Fruit fly (Drosophila melanogaster) whole organism, embryonic: ENCODE data around the gene cbt.

Source experiments
- Antp ChIP-seq: fragments of 200-800 bp; sonication (Bioruptor generic); optimal IDR thresholded peaks from 3 replicates; lab custom pipeline; 2016; ENCODE audit warnings: missing biosample characterization, missing genetic modification characterization
- C15 ChIP-seq: fragments of 200-800 bp; sonication (Bioruptor generic); IDR thresholded peaks from 3 replicates; pipeline ENCODE4 v1.3.6; 2022; ENCODE audit warnings: missing biosample characterization, missing genetic modification characterization
- CG10209 ChIP-seq: fragments of 200-800 bp; sonication (Bioruptor generic); optimal IDR thresholded peaks from 3 replicates; lab custom pipeline; 2017; ENCODE audit warnings: missing biosample characterization, mild to moderate bottlenecking, missing genetic modification characterization, missing genetic modification reagents
- CG11093 ChIP-seq: fragments of 200-800 bp; sonication (Bioruptor generic); IDR thresholded peaks from 3 replicates; pipeline ENCODE4 v1.3.6; 2022; ENCODE audit warnings: missing biosample characterization, missing genetic modification characterization
- CG1233 ChIP-seq: fragments of 200-800 bp; sonication (Bioruptor generic); optimal IDR thresholded peaks from 4 replicates; lab custom pipeline; 2018; ENCODE audit warnings: missing biosample characterization, mild to moderate bottlenecking, missing genetic modification characterization
- CG12391 ChIP-seq: fragments of 200-800 bp; sonication (Bioruptor generic); optimal IDR thresholded peaks from 3 replicates; lab custom pipeline; 2018; ENCODE audit warnings: missing biosample characterization, mild to moderate bottlenecking, missing genetic modification characterization, moderate library complexity
- CG12942 ChIP-seq: fragments of 200-800 bp; sonication (Bioruptor generic); optimal IDR thresholded peaks from 3 replicates; lab custom pipeline; 2016; ENCODE audit warnings: missing biosample characterization, missing genetic modification characterization
- CG14710 ChIP-seq: fragments of 200-800 bp; sonication (Bioruptor generic); optimal IDR thresholded peaks from 3 replicates; lab custom pipeline; 2019; ENCODE audit warnings: missing biosample characterization, mild to moderate bottlenecking, missing genetic modification characterization, moderate library complexity
- CG15011 ChIP-seq: fragments of 200-800 bp; sonication (Bioruptor generic); optimal IDR thresholded peaks from 3 replicates; lab custom pipeline; 2018; ENCODE audit warnings: missing biosample characterization, mild to moderate bottlenecking, missing genetic modification characterization
- CG17359 ChIP-seq: fragments of 200-800 bp; sonication (Bioruptor generic); optimal IDR thresholded peaks from 3 replicates; lab custom pipeline; 2018; ENCODE audit warnings: missing biosample characterization, mild to moderate bottlenecking, missing genetic modification characterization, moderate library complexity
- CG17361 ChIP-seq: fragments of 200-800 bp; sonication (Bioruptor generic); IDR thresholded peaks from 3 replicates; pipeline ENCODE4 v1.3.6; 2022; ENCODE audit warnings: missing biosample characterization, missing genetic modification characterization
- CG34224 ChIP-seq: fragments of 200-800 bp; sonication (Bioruptor generic); IDR thresholded peaks from 3 replicates; pipeline ENCODE4 v1.3.6; 2022; ENCODE audit warnings: missing biosample characterization, missing genetic modification characterization; ENCODE audit not compliant: partially characterized antibody
- CG4820 ChIP-seq: fragments of 200-800 bp; sonication (Bioruptor generic); optimal IDR thresholded peaks from 3 replicates; lab custom pipeline; 2016; ENCODE audit warnings: missing biosample characterization, missing genetic modification characterization
- CG5245 ChIP-seq: fragments of 200-800 bp; sonication (Bioruptor generic); optimal IDR thresholded peaks from 3 replicates; lab custom pipeline; 2016; ENCODE audit warnings: missing biosample characterization, missing genetic modification characterization
- CG7357 ChIP-seq: fragments of 200-800 bp; sonication (Bioruptor generic); IDR thresholded peaks from 3 replicates; pipeline ENCODE4 v1.3.6; 2022; ENCODE audit warnings: missing biosample characterization, missing genetic modification characterization
- CG7839 ChIP-seq: fragments of 200-800 bp; sonication (Bioruptor generic); optimal IDR thresholded peaks from 3 replicates; lab custom pipeline; 2018; ENCODE audit warnings: missing biosample characterization, mild to moderate bottlenecking, missing genetic modification characterization, moderate library complexity
- CG9437 ChIP-seq: fragments of 200-800 bp; sonication (Bioruptor generic); optimal IDR thresholded peaks from 2 replicates; lab custom pipeline; 2018; ENCODE audit warnings: missing biosample characterization, mild to moderate bottlenecking, missing genetic modification characterization
- Chrac-16 ChIP-seq: fragments of 200-800 bp; sonication (Bioruptor generic); optimal IDR thresholded peaks from 3 replicates; lab custom pipeline; 2016; ENCODE audit warnings: missing biosample characterization, missing genetic modification characterization
- CrebB ChIP-seq: fragments of 200-800 bp; sonication (Bioruptor generic); optimal IDR thresholded peaks from 3 replicates; lab custom pipeline; 2018; ENCODE audit warnings: missing biosample characterization, mild to moderate bottlenecking, missing genetic modification characterization
- D ChIP-seq, 2 experiments: fragments of 200-800 bp in 1 of 2; fragments of >200 bp in 1 of 2; sonication (Bioruptor generic) in 1 of 2; optimal IDR thresholded peaks; 2 replicates in 1 of 2; 3 replicates in 1 of 2; lab custom pipeline; 2017; ENCODE audit warnings: mild to moderate bottlenecking in 1 of 2, missing biosample characterization in 1 of 2, missing genetic modification characterization in 1 of 2, missing genetic modification reagents in 1 of 2
- D19B ChIP-seq: fragments of 200-800 bp; sonication (Bioruptor generic); optimal IDR thresholded peaks from 2 replicates; lab custom pipeline; 2017; ENCODE audit warnings: missing biosample characterization, mild to moderate bottlenecking, missing genetic modification characterization
- Lhr ChIP-seq: fragments of 200-800 bp; sonication (Bioruptor generic); optimal IDR thresholded peaks from 3 replicates; lab custom pipeline; 2017; ENCODE audit warnings: mild to moderate bottlenecking, missing biosample characterization, missing genetic modification reagents, missing genetic modification characterization
- Max ChIP-seq: fragments of 200-800 bp; sonication (Bioruptor generic); optimal IDR thresholded peaks from 2 replicates; lab custom pipeline; 2016; ENCODE audit warnings: missing biosample characterization, mild to moderate bottlenecking, missing genetic modification characterization
- Myb ChIP-seq: fragments of 200-800 bp; sonication (Bioruptor generic); optimal IDR thresholded peaks from 2 replicates; lab custom pipeline; 2016; ENCODE audit warnings: missing biosample characterization, missing genetic modification characterization
- NC2β ChIP-seq: fragments of 200-800 bp; sonication (Bioruptor generic); optimal IDR thresholded peaks from 2 replicates; lab custom pipeline; 2016; ENCODE audit warnings: missing biosample characterization, missing genetic modification characterization
- Nf-YB ChIP-seq: fragments of 200-800 bp; sonication (Bioruptor generic); optimal IDR thresholded peaks from 3 replicates; lab custom pipeline; 2019; ENCODE audit warnings: missing biosample characterization, mild to moderate bottlenecking, missing genetic modification characterization, moderate library complexity
- NfI ChIP-seq: fragments of 200-800 bp; sonication (Bioruptor generic); optimal IDR thresholded peaks from 3 replicates; lab custom pipeline; 2018; ENCODE audit warnings: missing biosample characterization, mild to moderate bottlenecking, missing genetic modification characterization, moderate library complexity
- Rfx ChIP-seq: fragments of 200-800 bp; sonication (Bioruptor generic); IDR thresholded peaks from 2 replicates; pipeline ENCODE4 v1.3.6; 2022; ENCODE audit warnings: missing biosample characterization, missing genetic modification characterization
- Stat92E ChIP-seq, 3 experiments: fragments of >200 bp in 2 of 3; fragments of 200-800 bp in 1 of 3; sonication (Bioruptor generic) in 1 of 3; optimal IDR thresholded peaks; 2 replicates each; lab custom pipeline; 2017 to 2019; ENCODE audit warnings: missing biosample characterization in 3 of 3, missing genetic modification characterization in 3 of 3, mild to moderate bottlenecking in 1 of 3, moderate library complexity in 1 of 3
- Usf ChIP-seq: fragments of 200-800 bp; sonication (Bioruptor generic); optimal IDR thresholded peaks from 2 replicates; lab custom pipeline; 2017; ENCODE audit warnings: missing genotype, missing biosample characterization, missing genetic modification characterization
- chm ChIP-seq: fragments of 200-800 bp; sonication (Bioruptor generic); IDR thresholded peaks from 2 replicates; pipeline ENCODE4 v1.3.6; 2022; ENCODE audit warnings: missing biosample characterization, missing genetic modification characterization
- dmrt11E ChIP-seq: fragments of 200-800 bp; sonication (Bioruptor generic); optimal IDR thresholded peaks from 3 replicates; lab custom pipeline; 2018; ENCODE audit warnings: missing biosample characterization, mild to moderate bottlenecking, missing genetic modification characterization, moderate library complexity
- dpn ChIP-seq, 2 experiments: fragments of 200-800 bp; sonication (Bioruptor generic); optimal IDR thresholded peaks; 3 replicates each; lab custom pipeline; 2016; ENCODE audit warnings: missing biosample characterization in 2 of 2, missing genetic modification characterization in 2 of 2
- fd96Cb ChIP-seq: fragments of 200-800 bp; sonication (Bioruptor generic); optimal IDR thresholded peaks from 2 replicates; lab custom pipeline; 2018; ENCODE audit warnings: missing biosample characterization, mild to moderate bottlenecking, missing genetic modification characterization, moderate library complexity
- gce ChIP-seq: fragments of 200-800 bp; sonication (Bioruptor generic); IDR thresholded peaks from 3 replicates; pipeline ENCODE4 v1.3.6; 2022; ENCODE audit warnings: missing biosample characterization, missing genetic modification characterization
- grau ChIP-seq: fragments of 200-800 bp; optimal IDR thresholded peaks from 3 replicates; lab custom pipeline; 2019; ENCODE audit warnings: missing biosample characterization, mild to moderate bottlenecking, missing genetic modification characterization, moderate library complexity
- gsb-n ChIP-seq: fragments of 200-800 bp; sonication (Bioruptor generic); optimal IDR thresholded peaks from 3 replicates; lab custom pipeline; 2018; ENCODE audit warnings: missing biosample characterization, mild to moderate bottlenecking, missing genetic modification characterization
- jumu ChIP-seq: fragments of 200-800 bp; sonication (Bioruptor generic); optimal IDR thresholded peaks from 3 replicates; lab custom pipeline; 2016; ENCODE audit warnings: missing biosample characterization, missing genetic modification characterization
- kay ChIP-seq: fragments of 200-800 bp; sonication (Bioruptor generic); optimal IDR thresholded peaks from 2 replicates; lab custom pipeline; 2016; ENCODE audit warnings: missing biosample characterization, missing genetic modification characterization
- lmd ChIP-seq: fragments of 200-800 bp; sonication (Bioruptor generic); IDR thresholded peaks from 2 replicates; pipeline ENCODE4 v1.3.6; 2022; ENCODE audit warnings: missing biosample characterization, missing genetic modification characterization
- maf-S ChIP-seq: fragments of 200-800 bp; sonication (Bioruptor generic); optimal IDR thresholded peaks from 2 replicates; lab custom pipeline; 2016; ENCODE audit warnings: missing biosample characterization, missing genetic modification characterization
- prd ChIP-seq, 3 experiments: fragments of >200 bp in 2 of 3; fragments of 200-800 bp in 1 of 3; sonication (Bioruptor generic) in 1 of 3; optimal IDR thresholded peaks in 2 of 3; IDR thresholded peaks in 1 of 3; 2 replicates in 2 of 3; 3 replicates in 1 of 3; pipeline versions ENCODE4 v1.3.6 to Lab custom; 2017 to 2022; ENCODE audit warnings: missing biosample characterization in 1 of 3, missing genetic modification characterization in 1 of 3
- ranshi ChIP-seq: fragments of 200-800 bp; sonication (Bioruptor generic); IDR thresholded peaks from 2 replicates; pipeline ENCODE4 v1.3.6; 2022; ENCODE audit warnings: missing biosample characterization, missing genetic modification characterization
- sens ChIP-seq: fragments of 200-800 bp; sonication (Bioruptor generic); peaks from one replicate; lab custom pipeline; 2016; ENCODE audit warnings: missing biosample characterization, missing genetic modification characterization
- seq ChIP-seq: fragments of 200-800 bp; sonication (Bioruptor generic); IDR thresholded peaks from 2 replicates; pipeline ENCODE4 v1.3.6; 2022; ENCODE audit warnings: missing biosample characterization, missing genetic modification characterization
- sob ChIP-seq: fragments of 200-800 bp; sonication (Bioruptor generic); IDR thresholded peaks from 2 replicates; pipeline ENCODE4 v1.3.6; 2022; ENCODE audit warnings: missing biosample characterization, missing genetic modification characterization
- unpg ChIP-seq: fragments of 200-800 bp; sonication (Bioruptor generic); optimal IDR thresholded peaks from 3 replicates; lab custom pipeline; 2018; ENCODE audit warnings: missing biosample characterization, mild to moderate bottlenecking, missing genetic modification characterization, moderate library complexity

cbt gene

DNA sequence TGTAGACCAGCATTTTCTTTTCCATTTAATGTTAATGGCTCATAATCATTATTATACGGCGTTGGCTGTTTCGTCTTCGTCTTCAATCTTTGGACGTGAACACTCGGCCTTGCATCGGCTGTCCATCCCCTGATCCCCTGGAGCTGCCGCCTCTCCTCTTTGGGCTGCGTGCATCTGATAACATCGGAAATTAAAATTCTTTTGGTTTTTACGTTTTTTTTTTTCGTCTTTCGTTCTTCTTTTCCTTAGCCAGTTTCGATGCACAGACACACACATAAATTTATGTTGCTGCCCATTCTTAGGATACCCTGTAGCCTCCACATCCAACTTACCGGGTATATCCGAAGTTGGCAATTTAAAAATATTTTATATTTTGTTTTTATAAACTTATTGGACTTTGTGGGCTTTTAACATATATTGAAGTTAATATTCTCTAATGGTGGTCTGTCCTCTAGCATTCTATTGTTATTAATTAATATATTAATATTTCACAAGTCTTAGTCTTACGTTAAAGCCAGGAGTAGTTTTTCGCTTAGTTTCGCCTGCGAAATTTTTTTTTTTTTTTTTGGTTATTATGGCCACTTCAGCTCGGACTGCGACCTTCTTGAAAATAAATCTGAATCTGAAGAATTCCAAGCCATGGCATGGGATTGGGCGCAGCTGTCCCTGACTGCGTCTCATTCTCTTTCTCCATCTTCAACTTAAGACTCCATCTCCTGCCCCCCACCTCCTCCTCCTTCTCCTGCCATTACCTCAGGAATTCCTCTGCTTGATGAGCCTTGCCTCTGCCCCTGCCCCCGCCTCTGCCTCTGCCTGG is 38.6 kb downstream of the cbt start (continued):
- TF ChIP-seq CG10209 (GFP tag; lab: Kevin White, UChicago) (peak; percentile 37), prd (optimal IDR thresholded peaks at IDR 0.05; lab: Kevin White, UChicago) (no peak), prd (GFP tag; IDR thresholded peaks at IDR 0.05; lab: Robert Waterston, UW) (0 out of 3 replicates have a peak, but pooled peaks have one; percentile 40), gce (GFP tag; lab: Robert Waterston, UW) (no peak), CG7839 (tag; lab: Kevin White, UChicago) (peak; percentile 52), Antp (no peak), Nf-YB (GFP tag; lab: Kevin White, UChicago) (peak; percentile 57), CG5245 (GFP tag; lab: Kevin White, UChicago) (peak; percentile 3), CG11093 (GFP tag; lab: Robert Waterston, UW) (peak; percentile 44; the same call in 1 of the 3 replicates), Myb (GFP tag; lab: Kevin White, UChicago) (no peak), Chrac-16 (GFP tag; lab: Kevin White, UChicago) (peak; percentile 49), CrebB (tag; lab: Kevin White, UChicago) (no peak), maf-S (GFP tag; lab: Kevin White, UChicago) (no peak), sob (no peak), chm (0 out of 2 replicates have a peak, but pooled peaks have one; percentile 26), seq (GFP tag; lab: Robert Waterston, UW) (no peak), ranshi (peak; percentile 24; the same call in 1 of the 2 replicates), Rfx (GFP tag; lab: Robert Waterston, UW) (no peak), NfI (GFP tag; lab: Kevin White, UChicago) (no peak), CG4820 (GFP tag; lab: Kevin White, UChicago) (peak; percentile 1), CG15011 (GFP tag; lab: Kevin White, UChicago) (no peak), CG14710 (tag; lab: Kevin White, UChicago) (peak; percentile 82), lmd (GFP tag; lab: Robert Waterston, UW) (peak; percentile 18; the same call in 1 of the 2 replicates), C15 (GFP tag; lab: Robert Waterston, UW) (no peak), D19B (peak; percentile 63), CG12391 (tag; lab: Kevin White, UChicago) (peak; percentile 74), Max (GFP tag; lab: Kevin White, UChicago) (peak; percentile 4), Lhr (peak; percentile 35), CG7357 (no peak; the same call in 2 of the 3 replicates), Stat92E (GFP tag; optimal IDR thresholded peaks at IDR 0.05; lab: Kevin White, UChicago) (peak in 1 of 3 experiments; percentile 17), jumu (GFP tag; lab: Kevin White, UChicago) (no peak), NC2β (no peak), fd96Cb (peak; percentile 56), dmrt11E (peak; percentile 96), kay (GFP tag; lab: Kevin White, UChicago) (no peak), dpn (GFP tag; optimal IDR thresholded peaks at IDR 0.05; lab: Kevin White, UChicago) (no peak), CG17359 (tag; lab: Kevin White, UChicago) (peak; percentile 3), CG9437 (GFP tag; lab: Kevin White, UChicago) (peak; percentile 27), CG12942 (no peak), gsb-n (tag; lab: Kevin White, UChicago) (peak; percentile 59), CG34224 (GFP tag; lab: Robert Waterston, UW) (no peak), CG17361 (GFP tag; lab: Robert Waterston, UW) (peak; percentile 77), Usf (GFP tag; lab: Kevin White, UChicago) (peak; percentile 61), grau (tag; lab: Kevin White, UChicago) (peak; percentile 58), sens (GFP tag; lab: Kevin White, UChicago) (peak; percentile 73), CG1233 (GFP tag; lab: Kevin White, UChicago) (no peak), unpg (peak; percentile 55), D (optimal IDR thresholded peaks at IDR 0.05; lab: Kevin White, UChicago) (no peak), D (GFP tag; optimal IDR thresholded peaks at IDR 0.05; lab: Kevin White, UChicago) (peak; percentile 66)
